Fruit fly (Drosophila melanogaster) whole organism, embryonic: ENCODE data around the gene CG44261.

ENCODE experiments used
- Bdp1 ChIP-seq: fragments of 200-800 bp; sonication (Bioruptor generic); optimal IDR thresholded peaks from 3 replicates; lab custom pipeline; 2016; ENCODE audit warnings: missing biosample characterization, missing genetic modification characterization
- C15 ChIP-seq: fragments of 200-800 bp; sonication (Bioruptor generic); IDR thresholded peaks from 3 replicates; pipeline ENCODE4 v1.3.6; 2022; ENCODE audit warnings: missing biosample characterization, missing genetic modification characterization
- CG10366 ChIP-seq: fragments of 200-800 bp; sonication (Bioruptor generic); IDR thresholded peaks from 2 replicates; pipeline ENCODE4 v1.3.6; 2022; ENCODE audit warnings: missing biosample characterization, missing genetic modification characterization
- CG11247 ChIP-seq: fragments of 200-800 bp; sonication (Bioruptor generic); IDR thresholded peaks from 2 replicates; pipeline ENCODE4 v1.3.6; 2022; ENCODE audit warnings: missing biosample characterization, missing genetic modification characterization
- CG11560 ChIP-seq: fragments of 200-800 bp; sonication (Bioruptor generic); IDR thresholded peaks from 3 replicates; pipeline ENCODE4 v1.3.6; 2022; ENCODE audit warnings: missing biosample characterization, missing genetic modification characterization
- CG12744 ChIP-seq: fragments of 200-800 bp; sonication (Bioruptor generic); optimal IDR thresholded peaks from 2 replicates; lab custom pipeline; 2016; ENCODE audit warnings: missing biosample characterization, missing genetic modification characterization
- CG15011 ChIP-seq: fragments of 200-800 bp; sonication (Bioruptor generic); optimal IDR thresholded peaks from 3 replicates; lab custom pipeline; 2018; ENCODE audit warnings: missing biosample characterization, mild to moderate bottlenecking, missing genetic modification characterization
- CG15073 ChIP-seq: fragments of 200-800 bp; sonication (Bioruptor generic); optimal IDR thresholded peaks from 2 replicates; lab custom pipeline; 2016; ENCODE audit warnings: missing biosample characterization, missing genetic modification characterization
- CG16813 ChIP-seq: fragments of 200-800 bp; sonication (Bioruptor generic); IDR thresholded peaks from 3 replicates; pipeline ENCODE4 v1.3.6; 2022; ENCODE audit warnings: missing biosample characterization, missing genetic modification characterization; ENCODE audit not compliant: partially characterized antibody
- CG16815 ChIP-seq: fragments of 200-800 bp; sonication (Bioruptor generic); optimal IDR thresholded peaks from 3 replicates; lab custom pipeline; 2017; ENCODE audit warnings: missing biosample characterization, mild to moderate bottlenecking, missing genetic modification characterization
- CG17359 ChIP-seq: fragments of 200-800 bp; sonication (Bioruptor generic); optimal IDR thresholded peaks from 3 replicates; lab custom pipeline; 2018; ENCODE audit warnings: missing biosample characterization, mild to moderate bottlenecking, missing genetic modification characterization, moderate library complexity
- CG18619 ChIP-seq: fragments of 200-800 bp; sonication (Bioruptor generic); optimal IDR thresholded peaks from 3 replicates; lab custom pipeline; 2017; ENCODE audit warnings: missing biosample characterization, mild to moderate bottlenecking, missing genetic modification characterization
- CG5953 ChIP-seq: fragments of 200-800 bp; sonication (Bioruptor generic); IDR thresholded peaks from 2 replicates; pipeline ENCODE4 v1.3.6; 2022; ENCODE audit warnings: missing biosample characterization, missing genetic modification characterization
- CG6272 ChIP-seq: fragments of 200-800 bp; sonication (Bioruptor generic); IDR thresholded peaks from 2 replicates; pipeline ENCODE4 v1.3.6; 2022; ENCODE audit warnings: missing biosample characterization, missing genetic modification characterization
- CG6689 ChIP-seq: fragments of 200-800 bp; sonication (Bioruptor generic); IDR thresholded peaks from 2 replicates; pipeline ENCODE4 v1.3.6; 2022; ENCODE audit warnings: missing biosample characterization, missing genetic modification characterization
- CG7786 ChIP-seq: fragments of 200-800 bp; sonication (Bioruptor generic); optimal IDR thresholded peaks from 2 replicates; lab custom pipeline; 2016; ENCODE audit warnings: missing biosample characterization, missing genetic modification characterization
- CG7963 ChIP-seq: fragments of 200-800 bp; sonication (Bioruptor generic); IDR thresholded peaks from 3 replicates; pipeline ENCODE4 v1.3.6; 2022; ENCODE audit warnings: missing biosample characterization, missing genetic modification characterization; ENCODE audit not compliant: partially characterized antibody
- CG7987 ChIP-seq: fragments of 200-800 bp; sonication (Bioruptor generic); optimal IDR thresholded peaks from 2 replicates; lab custom pipeline; 2018; ENCODE audit warnings: missing biosample characterization, mild to moderate bottlenecking, missing genetic modification characterization, moderate library complexity
- Dfd ChIP-seq, 2 experiments: fragments of >200 bp; optimal IDR thresholded peaks; 2 replicates each; lab custom pipeline; 2017; ENCODE audit warnings: missing biosample characterization in 2 of 2, missing genetic modification characterization in 2 of 2
- E2f2 ChIP-seq: fragments of 200-800 bp; sonication (Bioruptor generic); IDR thresholded peaks from 2 replicates; pipeline ENCODE4 v1.3.6; 2022; ENCODE audit warnings: missing biosample characterization, missing genetic modification characterization
- Ets97D ChIP-seq: fragments of 200-800 bp; sonication (Bioruptor generic); optimal IDR thresholded peaks from 3 replicates; lab custom pipeline; 2016; ENCODE audit warnings: missing biosample characterization, missing genetic modification characterization
- Fer3 ChIP-seq: fragments of 200-800 bp; sonication (Bioruptor generic); optimal IDR thresholded peaks from 2 replicates; lab custom pipeline; 2018; ENCODE audit warnings: missing biosample characterization, mild to moderate bottlenecking, missing genetic modification characterization, moderate library complexity
- Gug ChIP-seq: fragments of 200-800 bp; sonication (Bioruptor generic); IDR thresholded peaks from 4 replicates; pipeline ENCODE4 v1.3.6; 2022; ENCODE audit warnings: missing biosample characterization, missing genetic modification characterization
- Hr39 ChIP-seq: fragments of >200 bp; optimal IDR thresholded peaks from 2 replicates; lab custom pipeline; 2017
- Lpt ChIP-seq: fragments of >200 bp; optimal IDR thresholded peaks from 2 replicates; lab custom pipeline; 2018; ENCODE audit warnings: missing biosample characterization, missing genetic modification characterization
- Myb ChIP-seq: fragments of 200-800 bp; sonication (Bioruptor generic); optimal IDR thresholded peaks from 2 replicates; lab custom pipeline; 2016; ENCODE audit warnings: missing biosample characterization, missing genetic modification characterization
- Oli ChIP-seq: fragments of 200-800 bp; sonication (Bioruptor generic); optimal IDR thresholded peaks from 2 replicates; lab custom pipeline; 2018; ENCODE audit warnings: missing biosample characterization, mild to moderate bottlenecking, missing genetic modification characterization, moderate library complexity
- bowl ChIP-seq: fragments of 200-800 bp; sonication (Bioruptor generic); IDR thresholded peaks from 2 replicates; pipeline ENCODE4 v1.3.6; 2022; ENCODE audit warnings: missing biosample characterization, missing genetic modification characterization
- ci ChIP-seq: fragments of 200-800 bp; sonication (Bioruptor generic); IDR thresholded peaks from 3 replicates; pipeline ENCODE4 v1.3.6; 2022; ENCODE audit warnings: missing biosample characterization, missing genetic modification characterization
- corto ChIP-seq: fragments of 200-800 bp; sonication (Bioruptor generic); optimal IDR thresholded peaks from 2 replicates; lab custom pipeline; 2016; ENCODE audit warnings: missing biosample characterization, mild to moderate bottlenecking, missing genetic modification characterization, moderate library complexity
- dmrt11E ChIP-seq: fragments of 200-800 bp; sonication (Bioruptor generic); optimal IDR thresholded peaks from 3 replicates; lab custom pipeline; 2018; ENCODE audit warnings: missing biosample characterization, mild to moderate bottlenecking, missing genetic modification characterization, moderate library complexity
- ewg ChIP-seq: fragments of 200-800 bp; sonication (Bioruptor generic); optimal IDR thresholded peaks from 3 replicates; lab custom pipeline; 2017; ENCODE audit warnings: mild to moderate bottlenecking, missing biosample characterization, missing genetic modification reagents, missing genetic modification characterization
- ham ChIP-seq: fragments of 200-800 bp; sonication (Bioruptor generic); IDR thresholded peaks from 2 replicates; pipeline ENCODE4 v1.3.6; 2022; ENCODE audit warnings: missing biosample characterization, missing genetic modification characterization
- hb ChIP-seq: fragments of 200-800 bp; sonication (Bioruptor generic); IDR thresholded peaks from 3 replicates; pipeline ENCODE4 v1.3.6; 2022; ENCODE audit warnings: missing biosample characterization, missing genetic modification characterization; ENCODE audit not compliant: partially characterized antibody
- hbn ChIP-seq: fragments of 200-800 bp; sonication (Bioruptor generic); IDR thresholded peaks from 2 replicates; pipeline ENCODE4 v1.3.6; 2022; ENCODE audit warnings: missing biosample characterization, missing genetic modification characterization; ENCODE audit not compliant: partially characterized antibody
- inv ChIP-seq: fragments of 200-800 bp; sonication (Bioruptor generic); IDR thresholded peaks from 2 replicates; pipeline ENCODE4 v1.3.6; 2022; ENCODE audit warnings: missing biosample characterization, missing genetic modification characterization; ENCODE audit not compliant: partially characterized antibody
- pb ChIP-seq: fragments of 200-800 bp; sonication (Bioruptor generic); optimal IDR thresholded peaks from 3 replicates; lab custom pipeline; 2016; ENCODE audit warnings: missing biosample characterization, missing genetic modification characterization
- ranshi ChIP-seq: fragments of 200-800 bp; sonication (Bioruptor generic); IDR thresholded peaks from 2 replicates; pipeline ENCODE4 v1.3.6; 2022; ENCODE audit warnings: missing biosample characterization, missing genetic modification characterization
- shn ChIP-seq: fragments of 200-800 bp; sonication (Bioruptor generic); optimal IDR thresholded peaks from 3 replicates; lab custom pipeline; 2016; ENCODE audit warnings: missing biosample characterization, missing genetic modification characterization
- sisA ChIP-seq: fragments of 200-800 bp; sonication (Bioruptor generic); IDR thresholded peaks from 2 replicates; pipeline ENCODE4 v1.3.6; 2022; ENCODE audit warnings: missing biosample characterization, missing genetic modification characterization
- sob ChIP-seq: fragments of 200-800 bp; sonication (Bioruptor generic); IDR thresholded peaks from 2 replicates; pipeline ENCODE4 v1.3.6; 2022; ENCODE audit warnings: missing biosample characterization, missing genetic modification characterization
- stc ChIP-seq: fragments of 200-800 bp; sonication (Bioruptor generic); IDR thresholded peaks from 2 replicates; pipeline ENCODE4 v1.3.6; 2022; ENCODE audit warnings: missing biosample characterization, missing genetic modification characterization
- tap ChIP-seq: fragments of 200-800 bp; optimal IDR thresholded peaks from 3 replicates; lab custom pipeline; 2019; ENCODE audit warnings: missing biosample characterization, mild to moderate bottlenecking, missing genetic modification characterization, moderate library complexity
- tin ChIP-seq: fragments of 200-800 bp; sonication (Bioruptor generic); optimal IDR thresholded peaks from 3 replicates; lab custom pipeline; 2016; ENCODE audit warnings: missing biosample characterization, missing genetic modification characterization
- tll ChIP-seq, 2 experiments: fragments of 200-800 bp in 1 of 2; fragments of >200 bp in 1 of 2; sonication (Bioruptor generic) in 1 of 2; optimal IDR thresholded peaks; 2 replicates each; lab custom pipeline; 2017 to 2019; ENCODE audit warnings: missing biosample characterization in 2 of 2, missing genetic modification characterization in 2 of 2, mild to moderate bottlenecking in 1 of 2, moderate library complexity in 1 of 2
- tna ChIP-seq: fragments of 200-800 bp; sonication (Bioruptor generic); IDR thresholded peaks from 2 replicates; pipeline ENCODE4 v1.3.6; 2022; ENCODE audit warnings: missing biosample characterization, missing genetic modification characterization; ENCODE audit not compliant: partially characterized antibody
- ttk ChIP-seq: fragments of 200-800 bp; sonication (Bioruptor generic); IDR thresholded peaks from 2 replicates; pipeline ENCODE4 v2.1.2; 2022; ENCODE audit warnings: missing biosample characterization, missing genetic modification characterization
- vfl ChIP-seq: fragments of 200-800 bp; sonication (Bioruptor generic); optimal IDR thresholded peaks from 2 replicates; lab custom pipeline; 2016; ENCODE audit warnings: missing biosample characterization, missing genetic modification characterization
- zfh1 ChIP-seq: fragments of 200-800 bp; sonication (Bioruptor generic); IDR thresholded peaks from 3 replicates; pipeline ENCODE4 v1.3.6; 2022; ENCODE audit warnings: missing biosample characterization, missing genetic modification characterization

CG44261 gene

dm6 chr3R:9434543-9435407 is 26.8 kb upstream of the CG44261 start (continued):
- peak; percentile 68 for TF ChIP-seq CG7786 (GFP tag; lab: Kevin White, UChicago)
- TF ChIP-seq Fer3 (tag; lab: Kevin White, UChicago) = peak; percentile 87
- no peak for TF ChIP-seq hbn (GFP tag; lab: Robert Waterston, UW)
- no peak for TF ChIP-seq Hr39
- TF ChIP-seq Bdp1 (GFP tag; lab: Kevin White, UChicago) = peak; percentile 34
- peak; percentile 68 for TF ChIP-seq CG5953 (GFP tag; lab: Robert Waterston, UW)
- TF ChIP-seq Myb (GFP tag; lab: Kevin White, UChicago) = peak; percentile 46
- peak; percentile 55 for TF ChIP-seq shn (GFP tag; lab: Kevin White, UChicago)
- peak; percentile 84 for TF ChIP-seq zfh1 (GFP tag; lab: Robert Waterston, UW)
- TF ChIP-seq tna (GFP tag; lab: Robert Waterston, UW) = no peak
- no peak for TF ChIP-seq Dfd (GFP tag; optimal IDR thresholded peaks at IDR 0.05; lab: Kevin White, UChicago)
- peak; percentile 17; the same call in 1 of the 3 replicates for TF ChIP-seq CG11560 (tag; lab: Robert Waterston, UW)
- peak; percentile 63 for TF ChIP-seq vfl (GFP tag; lab: Kevin White, UChicago)
- no peak for TF ChIP-seq CG7963 (GFP tag; lab: Robert Waterston, UW)
- 0 out of 2 replicates have a peak, but pooled peaks have one; percentile 10 for TF ChIP-seq ham (GFP tag; lab: Robert Waterston, UW)
- peak; percentile 74 for TF ChIP-seq E2f2
- TF ChIP-seq sob (GFP tag; lab: Robert Waterston, UW) = peak; percentile 92
- no peak for TF ChIP-seq hb (GFP tag; lab: Robert Waterston, UW)
- TF ChIP-seq ci (GFP tag; lab: Robert Waterston, UW) = peak; percentile 93
- TF ChIP-seq ranshi (GFP tag; lab: Robert Waterston, UW) = peak; percentile 88; the same call in 1 of the 2 replicates
- TF ChIP-seq CG15073 (GFP tag; lab: Kevin White, UChicago) = no peak
- TF ChIP-seq CG6272 (GFP tag; lab: Robert Waterston, UW) = peak; percentile 65
- peak; percentile 61 for TF ChIP-seq Ets97D (GFP tag; lab: Kevin White, UChicago)
- TF ChIP-seq tll (GFP tag; optimal IDR thresholded peaks at IDR 0.05; lab: Kevin White, UChicago) = no peak
- TF ChIP-seq pb (GFP tag; lab: Kevin White, UChicago) = peak; percentile 43
- peak; percentile 52 for TF ChIP-seq CG16815 (GFP tag; lab: Kevin White, UChicago)
- TF ChIP-seq CG6689 (GFP tag; lab: Robert Waterston, UW) = peak; percentile 88
- peak; percentile 6 for TF ChIP-seq CG7987 (GFP tag; lab: Kevin White, UChicago)
- no peak for TF ChIP-seq corto
- peak; percentile 75; the same call in 2 of the 3 replicates for TF ChIP-seq C15
- peak; percentile 73; the same call in 1 of the 2 replicates for TF ChIP-seq bowl (GFP tag; lab: Robert Waterston, UW)
- TF ChIP-seq sisA (GFP tag; lab: Robert Waterston, UW) = peak; percentile 50
- TF ChIP-seq Oli (tag; lab: Kevin White, UChicago) = peak; percentile 89
- TF ChIP-seq tap (tag; lab: Kevin White, UChicago) = peak; percentile 86
- TF ChIP-seq CG17359 (tag; lab: Kevin White, UChicago) = peak; percentile 94
- TF ChIP-seq CG15011 (GFP tag; lab: Kevin White, UChicago) = peak; percentile 72
- TF ChIP-seq ttk (GFP tag; lab: Robert Waterston, UW) = peak; percentile 81
- peak; percentile 79 for TF ChIP-seq CG18619 (GFP tag; lab: Kevin White, UChicago)
- TF ChIP-seq CG12744 = peak; percentile 72
- TF ChIP-seq stc (GFP tag; lab: Robert Waterston, UW) = peak; percentile 80
- TF ChIP-seq CG10366 (GFP tag; lab: Robert Waterston, UW) = peak; percentile 84
- no peak for TF ChIP-seq Lpt (GFP tag; lab: Kevin White, UChicago)
- TF ChIP-seq tin = peak; percentile 74
- peak; percentile 59 for TF ChIP-seq dmrt11E (tag; lab: Kevin White, UChicago)
- TF ChIP-seq CG16813 (GFP tag; lab: Robert Waterston, UW) = no peak
- peak; percentile 75 for TF ChIP-seq ewg (GFP tag; lab: Kevin White, UChicago)
- peak; percentile 68 for TF ChIP-seq CG11247 (GFP tag; lab: Robert Waterston, UW)
- TF ChIP-seq Gug (GFP tag; lab: Robert Waterston, UW) = peak; percentile 64; the same call in 3 of the 4 replicates
- no peak for TF ChIP-seq inv (GFP tag; lab: Robert Waterston, UW)
